Fruit fly (Drosophila melanogaster): ENCODE data around the gene Hakai.
A peak's percentile ranks its signal among the peaks of the same experiment; 100 is the strongest.

Gene Hakai

dm6 chr2L:19563029-19563980, 19.0 kb downstream of the Hakai start, which contains the start of gene CG13078:
CG13078 (plus strand) TSS chr2L:19563930.
- no peak for TF ChIP-seq CG4617 (GFP tag; optimal IDR thresholded peaks at IDR 0.05; ENCODE audit: borderline replicate concordance)
- TF ChIP-seq CG4404 (GFP tag; IDR thresholded peaks at IDR 0.05): no peak
- TF ChIP-seq sug (tag; optimal IDR thresholded peaks at IDR 0.05): peak; percentile 42
- 0 out of 4 replicates have a peak, but pooled peaks have one; percentile 43 for TF ChIP-seq chinmo (GFP tag; IDR thresholded peaks at IDR 0.05; ENCODE audit: partially characterized antibody)
- TF ChIP-seq gro (GFP tag; optimal IDR thresholded peaks at IDR 0.05): peak; percentile 22
- TF ChIP-seq exex (tag; optimal IDR thresholded peaks at IDR 0.05): peak; percentile 97
- TF ChIP-seq CG34376 (GFP tag; optimal IDR thresholded peaks at IDR 0.05): peak; percentile 92
- no peak for TF ChIP-seq CG1233 (GFP tag; optimal IDR thresholded peaks at IDR 0.05)
- no peak for TF ChIP-seq CG1529 (GFP tag; optimal IDR thresholded peaks at IDR 0.05)
- no peak for TF ChIP-seq CG14860 (GFP tag; IDR thresholded peaks at IDR 0.05; ENCODE audit: partially characterized antibody)
- no peak for TF ChIP-seq z (GFP tag; IDR thresholded peaks at IDR 0.05)
- TF ChIP-seq NK7.1 (GFP tag; optimal IDR thresholded peaks at IDR 0.05): no peak
- TF ChIP-seq grn (GFP tag; optimal IDR thresholded peaks at IDR 0.05): peak; percentile 85
- no peak for TF ChIP-seq tio (GFP tag; optimal IDR thresholded peaks at IDR 0.05)
- peak; percentile 65 for TF ChIP-seq CG13894 (tag; optimal IDR thresholded peaks at IDR 0.05)

- TF ChIP-seq Adf1 (GFP tag; IDR thresholded peaks at IDR 0.05) (peak; percentile 44; the same call in 1 of the 2 replicates), sob (GFP tag; IDR thresholded peaks at IDR 0.05) (no peak), scrt (GFP tag; optimal IDR thresholded peaks at IDR 0.05) (no peak), CG3281 (GFP tag; optimal IDR thresholded peaks at IDR 0.05) (no peak), Xbp1 (GFP tag; optimal IDR thresholded peaks at IDR 0.05) (no peak), CG2712 (tag; optimal IDR thresholded peaks at IDR 0.05) (no peak), tx (GFP tag; optimal IDR thresholded peaks at IDR 0.05) (no peak), stwl (tag; optimal IDR thresholded peaks at IDR 0.05) (no peak), sisA (GFP tag; IDR thresholded peaks at IDR 0.05) (no peak), ci (GFP tag; IDR thresholded peaks at IDR 0.05) (0 out of 3 replicates have a peak, but pooled peaks have one; percentile 24), Dip3 (GFP tag; optimal IDR thresholded peaks at IDR 0.05) (no peak), sug (tag; optimal IDR thresholded peaks at IDR 0.05) (peak; percentile 72), CG16779 (GFP tag; IDR thresholded peaks at IDR 0.05) (no peak), slp2 (GFP tag; optimal IDR thresholded peaks at IDR 0.05) (no peak), CG15601 (tag; optimal IDR thresholded peaks at IDR 0.05) (no peak), nerfin-1 (tag; optimal IDR thresholded peaks at IDR 0.05) (no peak), CG6765 (GFP tag; optimal IDR thresholded peaks at IDR 0.05) (no peak), CG10209 (GFP tag; optimal IDR thresholded peaks at IDR 0.05) (no peak), CG2678 (tag; optimal IDR thresholded peaks at IDR 0.05) (no peak), CG12104 (GFP tag; optimal IDR thresholded peaks at IDR 0.05) (no peak), chif (GFP tag; optimal IDR thresholded peaks at IDR 0.05) (no peak), CG3726 (GFP tag; IDR thresholded peaks at IDR 0.05) (no peak), CG11504 (tag; optimal IDR thresholded peaks at IDR 0.05) (no peak), CG9727 (GFP tag; optimal IDR thresholded peaks at IDR 0.05) (no peak), dysf (GFP tag; IDR thresholded peaks at IDR 0.05) (0 out of 3 replicates have a peak, but pooled peaks have one; percentile 23), onecut (GFP tag; IDR thresholded peaks at IDR 0.05) (no peak; the same call in 1 of the 2 replicates), zen2 (GFP tag; IDR thresholded peaks at IDR 0.05; ENCODE audit: partially characterized antibody) (peak; percentile 19; the same call in 1 of the 3 replicates), Fer1 (GFP tag; optimal IDR thresholded peaks at IDR 0.05) (no peak), ewg (GFP tag; optimal IDR thresholded peaks at IDR 0.05) (no peak), cwo (GFP tag; optimal IDR thresholded peaks at IDR 0.05) (no peak), tgo (GFP tag; IDR thresholded peaks at IDR 0.05) (no peak), CG15514 (GFP tag; optimal IDR thresholded peaks at IDR 0.05) (peak; percentile 54), D (optimal IDR thresholded peaks at IDR 0.05) (no peak), D (GFP tag; optimal IDR thresholded peaks at IDR 0.05) (no peak)
Measured at dm6 chr2L:19549412-19549811, 32.9 kb downstream of the Hakai start.

Data from whole organism, embryonic.